Fruit fly (Drosophila melanogaster) whole organism, embryonic: ENCODE results near the gene CG14302.

Experiments
- Atf6 ChIP-seq: fragments of 200-800 bp; sonication (Bioruptor generic); IDR thresholded peaks from 2 replicates; pipeline ENCODE4 v1.3.6; 2022; ENCODE audit warnings: missing biosample characterization, missing genetic modification characterization
- B-H1 ChIP-seq: fragments of 200-800 bp; sonication (Bioruptor generic); IDR thresholded peaks from 3 replicates; pipeline ENCODE4 v1.3.6; 2022; ENCODE audit warnings: missing biosample characterization, missing genetic modification characterization
- CG10209 ChIP-seq: fragments of 200-800 bp; sonication (Bioruptor generic); optimal IDR thresholded peaks from 3 replicates; lab custom pipeline; 2017; ENCODE audit warnings: missing biosample characterization, mild to moderate bottlenecking, missing genetic modification characterization, missing genetic modification reagents
- CG10431 ChIP-seq: fragments of 200-800 bp; sonication (Bioruptor generic); optimal IDR thresholded peaks from 3 replicates; lab custom pipeline; 2018; ENCODE audit warnings: missing biosample characterization, mild to moderate bottlenecking, missing genetic modification characterization
- CG11398 ChIP-seq: fragments of 200-800 bp; sonication (Bioruptor generic); optimal IDR thresholded peaks from 2 replicates; lab custom pipeline; 2016; ENCODE audit warnings: missing biosample characterization, missing genetic modification characterization
- CG11695 ChIP-seq: fragments of 200-800 bp; sonication (Bioruptor generic); IDR thresholded peaks from 3 replicates; pipeline ENCODE4 v1.3.6; 2022; ENCODE audit warnings: missing biosample characterization, missing genetic modification characterization
- CG12236 ChIP-seq: fragments of 200-800 bp; sonication (Bioruptor generic); optimal IDR thresholded peaks from 2 replicates; lab custom pipeline; 2016; ENCODE audit warnings: missing biosample characterization, missing genetic modification characterization
- CG17568 ChIP-seq: fragments of 200-800 bp; sonication (Bioruptor generic); optimal IDR thresholded peaks from 2 replicates; lab custom pipeline; 2018; ENCODE audit warnings: missing biosample characterization, mild to moderate bottlenecking, missing genetic modification characterization, moderate library complexity
- CG17829 ChIP-seq: fragments of 200-800 bp; optimal IDR thresholded peaks from 2 replicates; lab custom pipeline; 2019; ENCODE audit warnings: missing biosample characterization, mild to moderate bottlenecking, missing genetic modification characterization, moderate library complexity
- CG18599 ChIP-seq: fragments of 200-800 bp; sonication (Bioruptor generic); optimal IDR thresholded peaks from 3 replicates; lab custom pipeline; 2017; ENCODE audit warnings: missing biosample characterization, missing genetic modification characterization, mild to moderate bottlenecking, moderate library complexity, missing genetic modification reagents
- CG2202 ChIP-seq: fragments of 200-800 bp; sonication (Bioruptor generic); optimal IDR thresholded peaks from 2 replicates; lab custom pipeline; 2018; ENCODE audit warnings: missing biosample characterization, mild to moderate bottlenecking, missing genetic modification characterization
- CG2875 ChIP-seq: fragments of 200-800 bp; sonication (Bioruptor generic); optimal IDR thresholded peaks from 2 replicates; lab custom pipeline; 2017; ENCODE audit warnings: missing biosample characterization, mild to moderate bottlenecking, missing genetic modification characterization, missing genetic modification reagents
- CG3726 ChIP-seq: fragments of 200-800 bp; sonication (Bioruptor generic); IDR thresholded peaks from 3 replicates; pipeline ENCODE4, ENCODE4 v1.3.6; 2022; ENCODE audit warnings: missing biosample characterization, missing genetic modification characterization
- CG43689 ChIP-seq: fragments of 200-800 bp; sonication (Bioruptor generic); IDR thresholded peaks from 2 replicates; pipeline ENCODE4 v1.3.6; 2022; ENCODE audit warnings: missing biosample characterization, missing genetic modification characterization
- CG4617 ChIP-seq: fragments of 200-800 bp; sonication (Bioruptor generic); optimal IDR thresholded peaks from 3 replicates; lab custom pipeline; 2016; ENCODE audit warnings: missing biosample characterization, missing genetic modification characterization, borderline replicate concordance
- CG4707 ChIP-seq: fragments of 200-800 bp; sonication (Bioruptor generic); optimal IDR thresholded peaks from 2 replicates; lab custom pipeline; 2018; ENCODE audit warnings: missing biosample characterization, mild to moderate bottlenecking, missing genetic modification characterization, moderate library complexity
- CG6654 ChIP-seq: fragments of 200-800 bp; sonication (Bioruptor generic); optimal IDR thresholded peaks from 2 replicates; lab custom pipeline; 2017; ENCODE audit warnings: missing biosample characterization, mild to moderate bottlenecking, missing genetic modification characterization
- CG6813 ChIP-seq: fragments of 200-800 bp; sonication (Bioruptor generic); optimal IDR thresholded peaks from 2 replicates; lab custom pipeline; 2017; ENCODE audit warnings: missing biosample characterization, missing genetic modification characterization, mild to moderate bottlenecking, moderate library complexity, missing genetic modification reagents
- CG7271 ChIP-seq: fragments of 200-800 bp; sonication (Bioruptor generic); optimal IDR thresholded peaks from 2 replicates; lab custom pipeline; 2018; ENCODE audit warnings: missing biosample characterization, mild to moderate bottlenecking, missing genetic modification characterization, moderate library complexity
- CG8359 ChIP-seq: fragments of 200-800 bp; sonication (Bioruptor generic); optimal IDR thresholded peaks from 2 replicates; lab custom pipeline; 2017; ENCODE audit warnings: missing biosample characterization, mild to moderate bottlenecking, missing genetic modification characterization, borderline replicate concordance
- CG9437 ChIP-seq: fragments of 200-800 bp; sonication (Bioruptor generic); optimal IDR thresholded peaks from 2 replicates; lab custom pipeline; 2018; ENCODE audit warnings: missing biosample characterization, mild to moderate bottlenecking, missing genetic modification characterization
- CG9932 ChIP-seq: fragments of 200-800 bp; sonication (Bioruptor generic); IDR thresholded peaks from 2 replicates; pipeline ENCODE4 v1.3.6; 2022; ENCODE audit warnings: missing biosample characterization, missing genetic modification characterization
- CoRest ChIP-seq: fragments of 200-800 bp; sonication (Bioruptor generic); optimal IDR thresholded peaks from 3 replicates; lab custom pipeline; 2018; ENCODE audit warnings: missing biosample characterization, mild to moderate bottlenecking, missing genetic modification characterization, moderate library complexity
- Dbx ChIP-seq: fragments of 200-800 bp; sonication (Bioruptor generic); IDR thresholded peaks from 3 replicates; pipeline ENCODE4 v1.3.6; 2022; ENCODE audit warnings: missing biosample characterization, missing genetic modification characterization
- Dip2 ChIP-seq: fragments of 200-800 bp; sonication (Bioruptor generic); IDR thresholded peaks from 2 replicates; pipeline ENCODE4 v1.3.6; 2022; ENCODE audit warnings: missing biosample characterization, missing genetic modification characterization
- Ets65A ChIP-seq: fragments of 200-800 bp; sonication (Bioruptor generic); peaks from one replicate; lab custom pipeline; 2016; ENCODE audit warnings: missing biosample characterization, missing genetic modification characterization
- HLH4C ChIP-seq: fragments of 200-800 bp; sonication (Bioruptor generic); IDR thresholded peaks from 3 replicates; pipeline ENCODE4 v1.3.6; 2022; ENCODE audit warnings: missing biosample characterization, missing genetic modification characterization; ENCODE audit not compliant: partially characterized antibody
- Max ChIP-seq: fragments of 200-800 bp; sonication (Bioruptor generic); optimal IDR thresholded peaks from 2 replicates; lab custom pipeline; 2016; ENCODE audit warnings: missing biosample characterization, mild to moderate bottlenecking, missing genetic modification characterization
- Opbp ChIP-seq: fragments of 200-800 bp; sonication (Bioruptor generic); IDR thresholded peaks from 3 replicates; pipeline ENCODE4 v1.3.6; 2022; ENCODE audit warnings: missing biosample characterization, missing genetic modification characterization; ENCODE audit not compliant: partially characterized antibody
- PHDP ChIP-seq: fragments of 200-800 bp; sonication (Bioruptor generic); optimal IDR thresholded peaks from 3 replicates; lab custom pipeline; 2018; ENCODE audit warnings: missing biosample characterization, mild to moderate bottlenecking, missing genetic modification characterization, moderate library complexity
- Sox102F ChIP-seq: fragments of 200-800 bp; sonication (Bioruptor generic); optimal IDR thresholded peaks from 2 replicates; lab custom pipeline; 2018; ENCODE audit warnings: missing biosample characterization, mild to moderate bottlenecking, missing genetic modification characterization, moderate library complexity
- abd-A ChIP-seq: fragments of 200-800 bp; sonication (Bioruptor generic); optimal IDR thresholded peaks from 3 replicates; lab custom pipeline; 2019; ENCODE audit warnings: missing biosample characterization, mild to moderate bottlenecking, missing genetic modification characterization, moderate library complexity
- br ChIP-seq: fragments of >200 bp; optimal IDR thresholded peaks from 2 replicates; lab custom pipeline; 2017
- chm ChIP-seq: fragments of 200-800 bp; sonication (Bioruptor generic); IDR thresholded peaks from 2 replicates; pipeline ENCODE4 v1.3.6; 2022; ENCODE audit warnings: missing biosample characterization, missing genetic modification characterization
- ewg ChIP-seq: fragments of 200-800 bp; sonication (Bioruptor generic); optimal IDR thresholded peaks from 3 replicates; lab custom pipeline; 2017; ENCODE audit warnings: mild to moderate bottlenecking, missing biosample characterization, missing genetic modification reagents, missing genetic modification characterization
- klu ChIP-seq: fragments of 200-800 bp; sonication (Bioruptor generic); IDR thresholded peaks from 2 replicates; pipeline ENCODE4 v1.3.6; 2022; ENCODE audit warnings: missing biosample characterization, missing genetic modification characterization
- luna ChIP-seq: fragments of 200-800 bp; sonication (Bioruptor generic); optimal IDR thresholded peaks from 2 replicates; lab custom pipeline; 2016; ENCODE audit warnings: missing biosample characterization, missing genetic modification characterization
- mam ChIP-seq: fragments of 200-800 bp; sonication (Bioruptor generic); optimal IDR thresholded peaks from 3 replicates; lab custom pipeline; 2016; ENCODE audit warnings: missing biosample characterization, missing genetic modification characterization
- peb ChIP-seq: fragments of 200-800 bp; sonication (Bioruptor generic); IDR thresholded peaks from 2 replicates; pipeline ENCODE4 v1.3.6; 2022; ENCODE audit warnings: missing biosample characterization, missing genetic modification characterization
- pfk ChIP-seq: fragments of 200-800 bp; sonication (Bioruptor generic); optimal IDR thresholded peaks from 2 replicates; lab custom pipeline; 2018; ENCODE audit warnings: missing biosample characterization, mild to moderate bottlenecking, missing genetic modification characterization, moderate library complexity
- ranshi ChIP-seq: fragments of 200-800 bp; sonication (Bioruptor generic); IDR thresholded peaks from 2 replicates; pipeline ENCODE4 v1.3.6; 2022; ENCODE audit warnings: missing biosample characterization, missing genetic modification characterization
- rib ChIP-seq: fragments of 200-800 bp; sonication (Bioruptor generic); IDR thresholded peaks from 2 replicates; pipeline ENCODE4 v1.3.6; 2022; ENCODE audit warnings: missing biosample characterization, missing genetic modification characterization
- slbo ChIP-seq: fragments of 200-800 bp; sonication (Bioruptor generic); IDR thresholded peaks from 2 replicates; pipeline ENCODE4 v1.3.6; 2022; ENCODE audit warnings: missing biosample characterization, missing genetic modification characterization
- sna ChIP-seq: fragments of 200-800 bp; sonication (Bioruptor generic); IDR thresholded peaks from 2 replicates; pipeline ENCODE4 v1.3.6; 2022; ENCODE audit warnings: missing biosample characterization, missing genetic modification characterization; ENCODE audit not compliant: partially characterized antibody
- sr ChIP-seq: fragments of 200-800 bp; sonication (Bioruptor generic); IDR thresholded peaks from 3 replicates; pipeline ENCODE4 v1.3.6; 2022; ENCODE audit warnings: missing biosample characterization, missing genetic modification characterization
- stwl ChIP-seq: fragments of 200-800 bp; sonication (Bioruptor generic); optimal IDR thresholded peaks from 3 replicates; lab custom pipeline; 2018; ENCODE audit warnings: missing biosample characterization, mild to moderate bottlenecking, missing genetic modification characterization, moderate library complexity
- sug ChIP-seq: fragments of 200-800 bp; optimal IDR thresholded peaks from 2 replicates; lab custom pipeline; 2019; ENCODE audit warnings: missing biosample characterization, mild to moderate bottlenecking, missing genetic modification characterization, moderate library complexity
- tap ChIP-seq: fragments of 200-800 bp; optimal IDR thresholded peaks from 3 replicates; lab custom pipeline; 2019; ENCODE audit warnings: missing biosample characterization, mild to moderate bottlenecking, missing genetic modification characterization, moderate library complexity
- twi ChIP-seq: fragments of 200-800 bp; optimal IDR thresholded peaks from 2 replicates; lab custom pipeline; 2019; ENCODE audit warnings: missing biosample characterization, mild to moderate bottlenecking, missing genetic modification characterization, moderate library complexity
- vvl ChIP-seq: fragments of 200-800 bp; sonication (Bioruptor generic); IDR thresholded peaks from 2 replicates; pipeline ENCODE4 v1.3.6; 2022; ENCODE audit warnings: missing biosample characterization, missing genetic modification characterization

CG14302 gene

DNA sequence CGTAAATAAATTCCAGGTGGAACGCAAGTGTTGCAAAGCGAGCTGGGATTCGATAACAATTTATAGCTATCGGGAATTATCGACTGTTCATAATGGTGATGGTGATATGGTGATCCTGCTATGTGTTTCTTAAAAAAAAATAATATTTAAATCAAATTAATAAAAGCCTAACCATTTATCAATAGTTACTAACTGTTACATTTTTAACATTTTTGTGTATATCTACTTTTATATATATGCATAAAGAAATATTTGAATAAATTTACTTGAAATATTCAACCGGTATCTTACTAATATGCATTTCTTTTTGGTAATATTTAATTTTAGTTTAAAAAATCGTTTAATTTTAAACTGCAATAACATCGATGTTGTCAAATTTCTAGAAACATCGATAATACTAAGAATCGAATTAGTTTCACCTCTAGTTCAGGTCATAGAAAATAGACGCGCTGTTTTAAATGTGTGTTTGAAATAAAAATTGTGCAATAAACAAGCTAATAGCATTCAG, 13.5 kb downstream of the CG14302 start, which contains the start of the genes PGS1 and gwl (continued):
- TF ChIP-seq sug (tag; lab: Kevin White, UChicago) (no peak), Dbx (GFP tag; lab: Robert Waterston, UW) (peak; percentile 88), mam (GFP tag; lab: Kevin White, UChicago) (peak; percentile 67), PHDP (no peak), slbo (peak; percentile 91), CG12236 (GFP tag; lab: Kevin White, UChicago) (no peak), CG2202 (tag; lab: Kevin White, UChicago) (no peak), B-H1 (GFP tag; lab: Robert Waterston, UW) (peak; percentile 71), rib (GFP tag; lab: Robert Waterston, UW) (peak; percentile 54; the same call in 1 of the 2 replicates), pfk (GFP tag; lab: Kevin White, UChicago) (no peak), CG4707 (no peak), CoRest (tag; lab: Kevin White, UChicago) (peak; percentile 90), Sox102F (peak; percentile 85), abd-A (tag; lab: Kevin White, UChicago) (no peak), Dip2 (GFP tag; lab: Robert Waterston, UW) (no peak), Ets65A (GFP tag; lab: Kevin White, UChicago) (peak; percentile 59), CG8359 (GFP tag; lab: Kevin White, UChicago) (no peak), Atf6 (GFP tag; lab: Robert Waterston, UW) (peak; percentile 81), CG17829 (tag; lab: Kevin White, UChicago) (peak; percentile 67), tap (tag; lab: Kevin White, UChicago) (no peak), CG17568 (no peak), ewg (peak; percentile 35), br (lab: Kevin White, UChicago) (no peak), sr (GFP tag; lab: Robert Waterston, UW) (no peak), stwl (tag; lab: Kevin White, UChicago) (peak; percentile 68), CG10209 (GFP tag; lab: Kevin White, UChicago) (peak; percentile 71), CG43689 (GFP tag; lab: Robert Waterston, UW) (no peak), CG11398 (GFP tag; lab: Kevin White, UChicago) (no peak), ranshi (GFP tag; lab: Robert Waterston, UW) (peak; percentile 79; the same call in 1 of the 2 replicates), klu (peak; percentile 76), luna (no peak), CG6813 (GFP tag; lab: Kevin White, UChicago) (no peak), CG3726 (GFP tag; lab: Robert Waterston, UW) (peak; percentile 10; the same call in 1 of the 3 replicates), CG7271 (no peak), twi (tag; lab: Kevin White, UChicago) (peak; percentile 40), vvl (GFP tag; lab: Robert Waterston, UW) (peak; percentile 87), CG18599 (GFP tag; lab: Kevin White, UChicago) (no peak), chm (GFP tag; lab: Robert Waterston, UW) (peak; percentile 33; the same call in 1 of the 2 replicates), Max (peak; percentile 56), sna (GFP tag; lab: Robert Waterston, UW) (no peak), CG4617 (GFP tag; lab: Kevin White, UChicago) (peak; percentile 39), CG9437 (peak; percentile 69), CG11695 (GFP tag; lab: Robert Waterston, UW) (peak; percentile 80), CG10431 (GFP tag; lab: Kevin White, UChicago) (no peak), CG6654 (no peak), HLH4C (GFP tag; lab: Robert Waterston, UW) (peak; percentile 37; the same call in 1 of the 3 replicates), CG9932 (GFP tag; lab: Robert Waterston, UW) (peak; percentile 91), Opbp (GFP tag; lab: Robert Waterston, UW) (no peak; the same call in 2 of the 3 replicates), CG2875 (peak; percentile 9), peb (no peak)
